Worm (Caenorhabditis elegans): Measurements from ENCODE around the gene ZK218.11.

ce11 chrV:17066634-17067033, 41.6 kb downstream of the ZK218.11 start:
- TF ChIP-seq dao-5 (tag; optimal IDR thresholded peaks at IDR 0.05) = no peak
- no peak for TF ChIP-seq him-1 (tag; optimal IDR thresholded peaks at IDR 0.05)
- no peak for TF ChIP-seq W03F9.2 (tag; optimal IDR thresholded peaks at IDR 0.05)

All from whole organism, L4/young adult.